Fruit fly (Drosophila melanogaster) whole organism, prepupa: ENCODE data around the gene Zasp66.

Source experiments
- Blimp-1 ChIP-seq: fragments of 200-800 bp; sonication (Bioruptor generic); optimal IDR thresholded peaks from 3 replicates; lab custom pipeline; 2017; ENCODE audit warnings: missing biosample characterization, missing genetic modification characterization, mild to moderate bottlenecking, moderate library complexity, missing genetic modification reagents
- CG10631 ChIP-seq: fragments of 200-800 bp; sonication (Bioruptor generic); optimal IDR thresholded peaks from 2 replicates; lab custom pipeline; 2016; ENCODE audit warnings: missing biosample characterization, missing genetic modification characterization
- CG11294 ChIP-seq: fragments of 200-800 bp; sonication (Bioruptor generic); IDR thresholded peaks from 2 replicates; pipeline ENCODE4 v1.3.6; 2022; ENCODE audit warnings: missing biosample characterization, missing genetic modification characterization
- CG11762 ChIP-seq: fragments of 200-800 bp; sonication (Bioruptor generic); optimal IDR thresholded peaks from 3 replicates; lab custom pipeline; 2016; ENCODE audit warnings: missing biosample characterization, missing genetic modification characterization; ENCODE audit not compliant: insufficient read depth
- CG15336 ChIP-seq: fragments of 200-800 bp; sonication (Bioruptor generic); IDR thresholded peaks from 2 replicates; pipeline ENCODE4 v1.3.6; 2022; ENCODE audit warnings: missing biosample characterization, missing genetic modification characterization
- CG1621 ChIP-seq: fragments of 200-800 bp; sonication (Bioruptor generic); optimal IDR thresholded peaks from 3 replicates; lab custom pipeline; 2018; ENCODE audit warnings: missing biosample characterization, mild to moderate bottlenecking, missing genetic modification characterization
- CG16779 ChIP-seq: fragments of 200-800 bp; sonication (Bioruptor generic); optimal IDR thresholded peaks from 3 replicates; lab custom pipeline; 2017; ENCODE audit warnings: missing biosample characterization, mild to moderate bottlenecking, missing genetic modification characterization
- CG31627 ChIP-seq: fragments of 200-800 bp; sonication (Bioruptor generic); optimal IDR thresholded peaks from 3 replicates; lab custom pipeline; 2016; ENCODE audit warnings: missing biosample characterization, missing genetic modification characterization
- CG32006 ChIP-seq: fragments of 200-800 bp; sonication (Bioruptor generic); optimal IDR thresholded peaks from 3 replicates; lab custom pipeline; 2017; ENCODE audit warnings: missing biosample characterization, mild to moderate bottlenecking, missing genetic modification characterization
- CG34406 ChIP-seq: fragments of 200-800 bp; sonication (Bioruptor generic); optimal IDR thresholded peaks from 3 replicates; lab custom pipeline; 2016; ENCODE audit warnings: missing biosample characterization, missing genetic modification characterization
- CG3919 ChIP-seq: fragments of 200-800 bp; sonication (Bioruptor generic); optimal IDR thresholded peaks from 3 replicates; lab custom pipeline; 2016; ENCODE audit warnings: missing biosample characterization, missing genetic modification characterization
- CG4318 ChIP-seq: fragments of 200-800 bp; sonication (Bioruptor generic); optimal IDR thresholded peaks from 3 replicates; lab custom pipeline; 2017; ENCODE audit warnings: missing biosample characterization, mild to moderate bottlenecking, missing genetic modification characterization
- CG6163 ChIP-seq: fragments of 200-800 bp; sonication (Bioruptor generic); IDR thresholded peaks from 3 replicates; pipeline ENCODE4 v1.3.6; 2022; ENCODE audit warnings: missing biosample characterization, missing genetic modification characterization
- CG6792 ChIP-seq: fragments of 200-800 bp; sonication (Bioruptor generic); optimal IDR thresholded peaks from 3 replicates; lab custom pipeline; 2016; ENCODE audit warnings: missing biosample characterization, missing genetic modification characterization
- CG6808 ChIP-seq: fragments of 200-800 bp; sonication (Bioruptor generic); optimal IDR thresholded peaks from 3 replicates; lab custom pipeline; 2017; ENCODE audit warnings: missing biosample characterization, missing genetic modification characterization, mild to moderate bottlenecking, moderate library complexity, missing genetic modification reagents
- CG6854 ChIP-seq: fragments of 200-800 bp; sonication (Bioruptor generic); optimal IDR thresholded peaks from 2 replicates; lab custom pipeline; 2017; ENCODE audit warnings: missing biosample characterization, mild to moderate bottlenecking, missing genetic modification characterization
- CG7368 ChIP-seq: fragments of 200-800 bp; sonication (Bioruptor generic); optimal IDR thresholded peaks from 3 replicates; lab custom pipeline; 2016; ENCODE audit warnings: missing biosample characterization, missing genetic modification characterization
- CG8119 ChIP-seq: fragments of 200-800 bp; sonication (Bioruptor generic); IDR thresholded peaks from 3 replicates; pipeline ENCODE4 v1.3.6; 2022; ENCODE audit warnings: missing biosample characterization, missing genetic modification characterization
- CG8319 ChIP-seq: fragments of 200-800 bp; sonication (Bioruptor generic); optimal IDR thresholded peaks from 3 replicates; lab custom pipeline; 2016; ENCODE audit warnings: missing biosample characterization, missing genetic modification characterization
- CG8632 ChIP-seq: fragments of 200-800 bp; sonication (Bioruptor generic); optimal IDR thresholded peaks from 3 replicates; lab custom pipeline; 2016; ENCODE audit warnings: missing biosample characterization, missing genetic modification characterization
- CG9139 ChIP-seq: fragments of 200-800 bp; sonication (Bioruptor generic); optimal IDR thresholded peaks from 3 replicates; lab custom pipeline; 2017; ENCODE audit warnings: missing biosample characterization, mild to moderate bottlenecking, missing genetic modification characterization
- Eip75B ChIP-seq: fragments of 200-800 bp; sonication (Bioruptor generic); optimal IDR thresholded peaks from 3 replicates; lab custom pipeline; 2016; ENCODE audit warnings: missing biosample characterization, missing genetic modification characterization
- Eip78C ChIP-seq: fragments of 200-800 bp; sonication (Bioruptor generic); peaks from one replicate; lab custom pipeline; 2016; ENCODE audit warnings: missing biosample characterization, missing genetic modification characterization
- Eip93F ChIP-seq: fragments of 200-800 bp; sonication (Bioruptor generic); optimal IDR thresholded peaks from 2 replicates; lab custom pipeline; 2016; ENCODE audit warnings: missing biosample characterization, mild to moderate bottlenecking, missing genetic modification characterization
- Ets21C ChIP-seq: fragments of 200-800 bp; sonication (Bioruptor generic); optimal IDR thresholded peaks from 3 replicates; lab custom pipeline; 2016; ENCODE audit warnings: missing biosample characterization, missing genetic modification characterization
- Ets96B ChIP-seq: fragments of 200-800 bp; optimal IDR thresholded peaks from 2 replicates; lab custom pipeline; 2019; ENCODE audit warnings: missing biosample characterization, mild to moderate bottlenecking, missing genetic modification characterization, moderate library complexity
- Gug ChIP-seq: fragments of 200-800 bp; sonication (Bioruptor generic); IDR thresholded peaks from 2 replicates; pipeline ENCODE4 v1.3.6; 2022; ENCODE audit warnings: missing biosample characterization, missing genetic modification characterization
- Hr38 ChIP-seq: sonication (Bioruptor generic); optimal IDR thresholded peaks from 2 replicates; lab custom pipeline; 2016; ENCODE audit warnings: missing biosample characterization, missing genetic modification characterization
- Hr39 ChIP-seq: fragments of 200-800 bp; sonication (Bioruptor generic); optimal IDR thresholded peaks from 2 replicates; lab custom pipeline; 2016; ENCODE audit warnings: missing biosample characterization, missing genetic modification characterization
- Hr4 ChIP-seq: fragments of 200-800 bp; sonication (Bioruptor generic); optimal IDR thresholded peaks from 3 replicates; lab custom pipeline; 2016; ENCODE audit warnings: missing biosample characterization, missing genetic modification characterization
- Lpt ChIP-seq: fragments of 200-800 bp; sonication (Bioruptor generic); optimal IDR thresholded peaks from 3 replicates; lab custom pipeline; 2016; ENCODE audit warnings: missing biosample characterization, missing genetic modification characterization
- Sox14 ChIP-seq: fragments of 200-800 bp; sonication (Bioruptor generic); optimal IDR thresholded peaks from 3 replicates; lab custom pipeline; 2016; ENCODE audit warnings: missing biosample characterization, missing genetic modification characterization
- Sox15 ChIP-seq: fragments of 200-800 bp; sonication (Bioruptor generic); optimal IDR thresholded peaks from 3 replicates; lab custom pipeline; 2016; ENCODE audit warnings: missing biosample characterization, missing genetic modification characterization
- acj6 ChIP-seq: fragments of 200-800 bp; sonication (Bioruptor generic); optimal IDR thresholded peaks from 3 replicates; lab custom pipeline; 2016; ENCODE audit warnings: missing biosample characterization, missing genetic modification characterization
- cyc ChIP-seq: fragments of 200-800 bp; sonication (Bioruptor generic); optimal IDR thresholded peaks from 3 replicates; lab custom pipeline; 2016; ENCODE audit warnings: missing biosample characterization, missing genetic modification characterization
- dac ChIP-seq: fragments of 200-800 bp; sonication (Bioruptor generic); optimal IDR thresholded peaks from 2 replicates; lab custom pipeline; 2017; ENCODE audit warnings: missing biosample characterization, mild to moderate bottlenecking, missing genetic modification characterization
- dsx ChIP-seq: fragments of 200-800 bp; optimal IDR thresholded peaks from 3 replicates; lab custom pipeline; 2019; ENCODE audit warnings: missing biosample characterization, mild to moderate bottlenecking, missing genetic modification characterization, moderate library complexity; ENCODE audit not compliant: poor library complexity, severe bottlenecking
- esn ChIP-seq: fragments of 200-800 bp; sonication (Bioruptor generic); optimal IDR thresholded peaks from 2 replicates; lab custom pipeline; 2016; ENCODE audit warnings: missing biosample characterization, mild to moderate bottlenecking, missing genetic modification characterization, moderate library complexity
- fd59A ChIP-seq: fragments of 200-800 bp; sonication (Bioruptor generic); optimal IDR thresholded peaks from 2 replicates; lab custom pipeline; 2017; ENCODE audit warnings: missing biosample characterization, mild to moderate bottlenecking, missing genetic modification characterization, missing genetic modification reagents
- fd85E ChIP-seq: fragments of 200-800 bp; sonication (Bioruptor generic); optimal IDR thresholded peaks from 3 replicates; lab custom pipeline; 2016; ENCODE audit warnings: missing biosample characterization, missing genetic modification characterization
- fkh ChIP-seq: fragments of 200-800 bp; sonication (Bioruptor generic); optimal IDR thresholded peaks from 3 replicates; lab custom pipeline; 2017; ENCODE audit warnings: missing biosample characterization, mild to moderate bottlenecking, missing genetic modification characterization, moderate library complexity
- lz ChIP-seq: fragments of 200-800 bp; sonication (Bioruptor generic); optimal IDR thresholded peaks from 3 replicates; lab custom pipeline; 2016; ENCODE audit warnings: missing biosample characterization, missing genetic modification characterization
- pdm3 ChIP-seq: fragments of 200-800 bp; sonication (Bioruptor generic); optimal IDR thresholded peaks from 3 replicates; lab custom pipeline; 2016; ENCODE audit warnings: missing biosample characterization, missing genetic modification characterization
- ss ChIP-seq, 2 experiments: fragments of 200-800 bp; sonication (Bioruptor generic); optimal IDR thresholded peaks; 2 replicates in 1 of 2; 3 replicates in 1 of 2; lab custom pipeline; 2017 to 2018; ENCODE audit warnings: mild to moderate bottlenecking in 2 of 2, missing biosample characterization in 2 of 2, missing genetic modification characterization in 2 of 2, moderate library complexity in 1 of 2
- svp ChIP-seq: fragments of 200-800 bp; sonication (Bioruptor generic); peaks from one replicate; lab custom pipeline; 2016; ENCODE audit warnings: missing biosample characterization, missing genetic modification characterization
- vri ChIP-seq: fragments of 200-800 bp; sonication (Bioruptor generic); optimal IDR thresholded peaks from 3 replicates; lab custom pipeline; 2016; ENCODE audit warnings: missing biosample characterization, mild to moderate bottlenecking, missing genetic modification characterization

Gene Zasp66

DNA sequence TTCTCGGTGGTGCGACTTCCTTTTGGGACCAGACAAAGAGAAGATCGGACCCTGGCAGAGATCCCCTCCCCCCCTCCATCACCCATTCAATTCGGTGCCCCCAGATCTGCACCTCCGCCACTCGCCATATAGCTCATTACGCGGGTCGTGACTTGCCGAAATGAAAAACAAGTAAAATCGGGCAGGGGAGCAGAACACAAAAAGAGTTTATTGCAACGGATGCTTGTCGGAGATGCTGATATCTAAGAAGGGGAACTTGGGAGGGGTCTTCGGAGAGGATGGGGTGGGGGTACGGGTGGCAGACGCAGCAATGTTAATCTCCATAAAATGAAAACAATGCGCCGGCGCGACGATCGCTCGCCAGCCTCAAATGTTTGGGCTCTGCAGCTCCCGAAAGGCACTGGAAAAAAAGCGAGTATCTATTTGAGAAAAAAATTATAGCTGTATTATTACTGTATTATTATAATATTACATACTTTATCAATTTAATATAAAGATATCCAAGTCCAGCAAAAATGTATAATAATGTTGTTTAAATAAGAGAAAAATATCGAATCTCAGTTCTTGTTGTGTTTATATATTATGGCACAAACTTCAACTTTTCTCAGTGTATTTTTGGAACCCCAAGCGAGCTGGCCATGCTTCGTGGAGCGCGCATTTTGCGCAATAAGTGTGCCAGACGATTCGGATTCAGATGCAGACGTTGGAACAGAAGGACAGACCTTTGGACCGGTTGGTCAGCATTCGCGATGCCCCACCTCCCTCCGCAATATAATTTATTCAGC lies 43.8 kb downstream of the Zasp66 start (continued):
- TF ChIP-seq vri (peak; percentile 78), CG32006 (peak; percentile 71), lz (GFP tag; lab: Kevin White, UChicago) (peak; percentile 65), dsx (GFP tag; lab: Kevin White, UChicago) (peak; percentile 93), pdm3 (peak; percentile 64), CG3919 (GFP tag; lab: Kevin White, UChicago) (peak; percentile 89), acj6 (GFP tag; lab: Kevin White, UChicago) (peak; percentile 88), Eip93F (peak; percentile 80), Lpt (peak; percentile 73), Eip75B (GFP tag; lab: Kevin White, UChicago) (peak; percentile 72), Gug (GFP tag; lab: Robert Waterston, UW) (peak; percentile 69), fd59A (GFP tag; lab: Kevin White, UChicago) (peak; percentile 88), CG6163 (peak; percentile 86), CG8319 (GFP tag; lab: Kevin White, UChicago) (peak; percentile 74), ss (GFP tag; optimal IDR thresholded peaks at IDR 0.05; lab: Kevin White, UChicago) (peak; percentile 91 to 92), Sox15 (GFP tag; lab: Kevin White, UChicago) (peak; percentile 71), dac (GFP tag; lab: Kevin White, UChicago) (no peak), Eip78C (GFP tag; lab: Kevin White, UChicago) (peak; percentile 95), CG1621 (peak; percentile 70), cyc (peak; percentile 60), CG6792 (GFP tag; lab: Kevin White, UChicago) (peak; percentile 88)

DNA sequence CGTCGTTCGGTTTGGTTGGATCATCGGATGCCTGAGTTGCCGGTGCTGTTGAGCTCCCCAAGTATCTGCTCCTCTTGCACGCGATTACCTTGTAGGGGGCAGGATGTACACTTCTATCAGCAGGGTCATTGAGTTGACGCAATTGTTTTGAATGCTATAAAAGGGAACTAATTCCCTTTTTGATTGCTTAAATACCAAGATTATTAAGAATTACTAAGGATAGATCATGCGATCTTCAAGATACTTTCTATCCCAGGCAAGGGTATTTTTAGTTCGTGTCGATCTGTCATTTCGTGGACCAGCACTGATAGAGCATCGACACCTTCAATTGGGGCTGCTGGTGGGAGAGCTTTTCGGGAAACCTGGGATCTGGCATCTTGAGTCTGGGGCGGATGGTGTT lies 44.9 kb downstream of the Zasp66 start:
- no peak for TF ChIP-seq CG6854
- peak; percentile 79 for TF ChIP-seq cyc
- TF ChIP-seq fkh (GFP tag; lab: Kevin White, UChicago) = no peak
- TF ChIP-seq CG16779 = peak; percentile 42
- no peak for TF ChIP-seq Hr38
- TF ChIP-seq fd85E = peak; percentile 40
- TF ChIP-seq CG6163 = peak; percentile 92
- TF ChIP-seq CG11762 (GFP tag; lab: Kevin White, UChicago) = peak; percentile 43
- TF ChIP-seq Hr4 = peak; percentile 33
- peak; percentile 75 for TF ChIP-seq CG7368
- peak; percentile 82 for TF ChIP-seq pdm3
- peak; percentile 80 for TF ChIP-seq esn
- TF ChIP-seq Blimp-1 = peak; percentile 19
- peak; percentile 87 for TF ChIP-seq CG1621
- peak; percentile 63 for TF ChIP-seq CG8319 (GFP tag; lab: Kevin White, UChicago)
- TF ChIP-seq Sox14 (GFP tag; lab: Kevin White, UChicago) = peak; percentile 81
- TF ChIP-seq CG31627 (GFP tag; lab: Kevin White, UChicago) = peak; percentile 74
- TF ChIP-seq Gug (GFP tag; lab: Robert Waterston, UW) = peak; percentile 65
- TF ChIP-seq Ets96B (tag; lab: Kevin White, UChicago) = peak; percentile 92
- TF ChIP-seq vri = peak; percentile 47
- peak; percentile 22; the same call in 1 of the 2 replicates for TF ChIP-seq CG11294
- TF ChIP-seq CG15336 (GFP tag; lab: Robert Waterston, UW) = peak; percentile 35; the same call in 1 of the 2 replicates
- TF ChIP-seq acj6 (GFP tag; lab: Kevin White, UChicago) = peak; percentile 85
- peak; percentile 86 for TF ChIP-seq CG6792 (GFP tag; lab: Kevin White, UChicago)
- TF ChIP-seq Hr39 = peak; percentile 72
- peak; percentile 48 for TF ChIP-seq Ets21C (GFP tag; lab: Kevin White, UChicago)
- peak; percentile 85 for TF ChIP-seq CG10631
- TF ChIP-seq lz (GFP tag; lab: Kevin White, UChicago) = peak; percentile 74
- TF ChIP-seq CG34406 (GFP tag; lab: Kevin White, UChicago) = peak; percentile 74
- TF ChIP-seq CG32006 = peak; percentile 43
- TF ChIP-seq CG8119 (GFP tag; lab: Robert Waterston, UW) = no peak; the same call in 1 of the 3 replicates
- peak; percentile 83 for TF ChIP-seq CG6808 (GFP tag; lab: Kevin White, UChicago)
- TF ChIP-seq svp (GFP tag; lab: Kevin White, UChicago) = peak; percentile 89
- peak; percentile 6 for TF ChIP-seq Eip93F
- no peak for TF ChIP-seq dac (GFP tag; lab: Kevin White, UChicago)
- peak; percentile 88 for TF ChIP-seq Eip75B (GFP tag; lab: Kevin White, UChicago)
- TF ChIP-seq CG9139 = peak; percentile 64
- TF ChIP-seq CG8632 (GFP tag; lab: Kevin White, UChicago) = peak; percentile 81
- peak; percentile 87 to 96 for TF ChIP-seq ss (GFP tag; optimal IDR thresholded peaks at IDR 0.05; lab: Kevin White, UChicago)
- no peak for TF ChIP-seq CG4318 (GFP tag; lab: Kevin White, UChicago)
